Fruit fly (Drosophila melanogaster) whole organism: ENCODE data around the gene CG10516.

Experiments
- CG8478 ChIP-seq: fragments of >200 bp; optimal IDR thresholded peaks from 2 replicates; lab custom pipeline; 2018; ENCODE audit warnings: inconsistent platforms
- Dll ChIP-seq: fragments of >200 bp; optimal IDR thresholded peaks from 2 replicates; lab custom pipeline; 2017
- EcR ChIP-seq, 2 experiments: fragments of >200 bp; optimal IDR thresholded peaks; 2 replicates each; lab custom pipeline; 2017; ENCODE audit warnings: missing biosample characterization in 2 of 2, missing genetic modification characterization in 2 of 2, missing genetic modification reagents in 2 of 2
- pan ChIP-seq: fragments of >200 bp; optimal IDR thresholded peaks from 2 replicates; lab custom pipeline; 2017
- psq ChIP-seq: fragments of >200 bp; optimal IDR thresholded peaks from 2 replicates; lab custom pipeline; 2017
- usp ChIP-seq: fragments of >200 bp; optimal IDR thresholded peaks from 2 replicates; lab custom pipeline; 2017; ENCODE audit warnings: missing biosample characterization, missing genetic modification characterization, mixed read lengths

CG10516 gene

DNA sequence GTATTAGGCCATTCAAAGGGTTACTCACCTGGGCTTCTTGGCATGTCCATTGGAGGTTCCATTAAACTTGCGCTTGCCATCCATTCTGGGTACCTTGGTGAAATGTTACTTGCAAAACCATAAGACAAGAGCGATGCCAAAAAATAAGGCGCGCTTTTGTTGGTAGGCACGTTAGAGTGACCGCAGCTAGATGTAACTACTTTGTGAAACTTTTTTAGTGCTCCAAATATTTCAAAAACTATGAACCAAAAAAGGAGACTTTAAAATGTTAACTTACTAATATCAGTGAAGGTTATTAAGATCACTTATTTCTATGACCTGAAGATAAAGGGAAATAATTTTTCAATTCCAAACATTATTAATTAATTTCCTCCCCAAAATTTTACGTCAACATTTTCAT is 19.6 kb downstream of the CG10516 start, which contains the start of gene PolD1:
TSS of gene PolD1 (minus strand) at position 181 of the 400 bp plus-strand sequence.
- no peak for TF ChIP-seq EcR (GFP tag; optimal IDR thresholded peaks at IDR 0.05; lab: Kevin White, UChicago)
- no peak for TF ChIP-seq Dll
- no peak for TF ChIP-seq pan (lab: Kevin White, UChicago)
- no peak for TF ChIP-seq usp (GFP tag; lab: Kevin White, UChicago)
- TF ChIP-seq psq (lab: Kevin White, UChicago): no peak
- TF ChIP-seq CG8478 (lab: Kevin White, UChicago): no peak

DNA sequence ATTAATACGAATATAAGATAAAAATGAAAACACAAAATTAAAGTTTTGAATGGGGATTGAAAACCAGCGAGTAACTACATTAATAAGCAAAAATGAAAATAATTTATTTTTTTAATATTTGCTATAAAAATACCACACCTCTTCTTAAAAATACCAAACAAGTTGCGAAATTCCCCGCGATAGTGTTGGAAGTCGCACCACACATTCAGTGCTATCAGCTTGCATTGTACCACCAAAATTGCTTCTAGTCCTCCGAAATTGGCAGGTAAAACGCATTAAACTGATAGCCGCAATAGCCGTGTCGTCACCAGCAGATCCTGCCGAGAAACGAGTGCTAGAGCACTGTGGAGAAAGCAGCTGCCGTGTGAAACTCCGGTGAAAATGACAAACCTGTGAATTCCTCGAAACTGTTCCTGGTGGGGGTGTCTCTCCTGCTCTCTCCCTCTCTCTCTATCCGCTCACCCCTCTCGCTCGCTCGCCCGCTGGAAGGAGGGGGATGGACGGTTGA is 20.1 kb downstream of the CG10516 start, which contains the start of gene Hip14:
TSS of gene Hip14 (plus strand) at position 198 of the 508 bp plus-strand sequence.
- no peak for TF ChIP-seq psq (lab: Kevin White, UChicago)
- TF ChIP-seq CG8478 (lab: Kevin White, UChicago): no peak
- no peak for TF ChIP-seq pan (lab: Kevin White, UChicago)
- no peak for TF ChIP-seq Dll
- TF ChIP-seq usp (GFP tag; lab: Kevin White, UChicago): no peak
- no peak for TF ChIP-seq EcR (GFP tag; optimal IDR thresholded peaks at IDR 0.05; lab: Kevin White, UChicago)

DNA sequence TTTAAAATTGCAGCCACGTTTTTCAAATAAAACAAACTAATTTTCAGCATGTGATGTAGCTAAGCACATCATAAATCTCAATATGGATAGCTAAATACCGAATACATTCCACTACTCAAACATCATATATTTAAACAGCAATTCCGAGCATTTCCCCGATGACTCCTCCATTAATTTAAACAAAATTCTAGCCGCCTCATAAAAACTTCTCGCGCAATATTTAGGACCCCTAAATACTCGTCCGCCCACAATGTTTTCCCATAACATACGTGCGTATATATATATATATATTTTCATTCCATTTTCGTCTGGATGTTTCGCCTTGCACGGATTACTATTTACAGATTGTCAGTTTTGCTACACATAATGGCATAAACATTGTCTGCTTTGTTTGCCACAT is 28.0 kb downstream of the CG10516 start:
- TF ChIP-seq Dll (no peak), CG8478 (lab: Kevin White, UChicago) (no peak), usp (GFP tag; lab: Kevin White, UChicago) (no peak), EcR (GFP tag; optimal IDR thresholded peaks at IDR 0.05; lab: Kevin White, UChicago) (no peak), pan (lab: Kevin White, UChicago) (no peak), psq (lab: Kevin White, UChicago) (no peak)

DNA sequence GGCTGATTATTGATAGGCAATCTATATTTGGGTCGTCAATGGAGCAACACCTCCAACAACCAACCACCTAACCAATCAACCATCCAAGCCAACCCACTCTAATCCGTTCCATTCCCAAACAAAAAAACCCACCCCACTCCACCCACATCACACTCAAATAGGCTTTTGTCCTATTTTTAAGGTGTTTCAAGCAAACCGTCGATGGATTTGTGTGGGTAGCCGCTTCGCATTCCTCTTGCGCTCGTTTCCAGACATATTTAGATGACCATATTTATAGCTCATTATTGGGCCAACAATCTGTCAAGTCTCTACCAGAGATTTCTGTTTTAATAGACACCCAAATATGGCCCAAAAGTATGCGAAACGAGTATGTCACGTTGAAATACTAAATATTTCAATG is 30.2 kb downstream of the CG10516 start:
- TF ChIP-seq Dll (no peak), usp (GFP tag; lab: Kevin White, UChicago) (no peak)

DNA sequence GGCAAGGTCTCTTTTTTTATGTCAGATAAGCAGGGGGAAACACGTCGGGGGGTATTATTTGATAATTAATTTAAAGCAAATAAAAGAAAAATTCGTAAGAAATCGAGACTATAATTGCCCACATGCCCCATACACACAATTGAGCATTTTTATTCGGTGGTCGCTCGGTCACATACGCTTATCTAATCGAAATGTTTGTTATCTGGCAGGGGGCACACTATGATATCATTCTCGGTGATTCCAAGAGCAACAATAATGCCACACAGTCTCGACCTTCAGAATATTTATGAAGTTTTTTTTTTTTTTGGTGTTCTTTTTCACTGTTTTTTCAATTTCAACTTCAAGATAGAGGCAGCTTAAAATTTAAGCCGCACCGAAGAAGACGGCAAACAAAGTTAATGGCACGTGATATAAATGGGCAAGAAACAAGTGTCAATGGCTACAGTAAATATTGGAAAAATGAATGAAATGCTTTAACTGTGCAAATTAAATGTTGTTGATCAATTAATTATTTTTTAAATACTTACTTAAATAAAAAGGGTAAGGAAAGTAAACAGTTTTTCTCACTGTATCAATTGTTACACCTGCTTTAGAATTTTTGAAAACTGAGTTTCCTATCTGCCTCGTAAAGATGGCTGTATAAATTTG is 31.5 kb downstream of the CG10516 start:
- TF ChIP-seq EcR (GFP tag; optimal IDR thresholded peaks at IDR 0.05; lab: Kevin White, UChicago) (no peak), Dll (no peak), pan (lab: Kevin White, UChicago) (no peak), usp (GFP tag; lab: Kevin White, UChicago) (no peak)

DNA sequence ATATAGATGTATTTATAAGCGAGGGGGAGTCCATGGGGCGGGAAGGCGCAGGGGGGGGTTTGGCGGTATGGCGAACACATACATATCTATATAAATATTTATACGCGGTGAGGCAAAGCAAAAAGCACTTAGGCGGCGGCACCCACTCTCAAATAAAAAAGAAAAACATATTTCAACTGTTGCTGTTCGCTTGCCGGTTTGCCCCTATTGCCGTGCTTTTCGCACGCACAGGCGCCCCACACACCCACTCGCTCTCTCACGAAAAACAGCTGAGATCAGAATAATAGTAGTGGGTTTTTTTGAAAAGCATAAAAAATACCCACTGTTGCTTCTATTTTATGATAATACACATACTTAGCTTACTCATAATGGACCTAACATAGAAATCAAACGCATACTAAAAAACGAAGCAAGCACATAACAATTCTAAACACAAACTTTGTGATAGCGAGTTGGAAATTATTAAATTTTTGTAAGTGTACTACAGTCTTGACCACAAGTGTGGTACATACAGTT is 33.2 kb downstream of the CG10516 start:
- no peak for TF ChIP-seq usp (GFP tag; lab: Kevin White, UChicago)
- TF ChIP-seq pan (lab: Kevin White, UChicago): no peak
- TF ChIP-seq CG8478 (lab: Kevin White, UChicago): no peak
- no peak for TF ChIP-seq EcR (GFP tag; optimal IDR thresholded peaks at IDR 0.05; lab: Kevin White, UChicago)
- no peak for TF ChIP-seq psq (lab: Kevin White, UChicago)
- TF ChIP-seq Dll: no peak

DNA sequence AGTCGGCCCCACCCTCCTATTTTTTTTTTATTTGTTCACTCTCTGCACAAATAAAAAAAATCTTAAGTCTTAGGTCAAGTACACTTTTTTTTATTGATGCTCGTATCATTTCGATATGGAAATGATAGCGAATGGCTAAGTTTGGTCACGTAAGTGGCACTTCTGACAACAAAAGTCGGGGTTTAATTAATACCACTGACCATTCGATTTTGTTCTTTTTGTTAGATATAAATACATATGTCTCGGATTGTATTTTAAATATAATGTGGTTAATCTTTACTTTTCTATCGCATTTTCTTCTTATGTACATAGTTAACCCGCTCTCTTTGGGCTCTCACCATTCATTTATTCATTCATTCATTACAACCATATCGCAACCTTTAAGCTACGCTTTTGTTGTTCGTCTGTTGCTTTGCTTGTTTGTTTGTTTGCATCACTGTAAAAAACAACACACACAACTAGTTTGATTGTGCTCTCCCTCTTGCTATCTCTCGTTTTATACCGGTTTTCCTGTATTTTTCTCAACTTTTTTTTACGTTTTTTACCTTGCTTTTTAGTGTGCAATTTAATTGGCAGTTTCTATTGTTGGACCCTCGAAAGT is 34.2 kb downstream of the CG10516 start:
- TF ChIP-seq usp (GFP tag; lab: Kevin White, UChicago) (no peak), CG8478 (lab: Kevin White, UChicago) (no peak), pan (lab: Kevin White, UChicago) (no peak), EcR (GFP tag; optimal IDR thresholded peaks at IDR 0.05; lab: Kevin White, UChicago) (no peak), Dll (no peak), psq (lab: Kevin White, UChicago) (no peak)

DNA sequence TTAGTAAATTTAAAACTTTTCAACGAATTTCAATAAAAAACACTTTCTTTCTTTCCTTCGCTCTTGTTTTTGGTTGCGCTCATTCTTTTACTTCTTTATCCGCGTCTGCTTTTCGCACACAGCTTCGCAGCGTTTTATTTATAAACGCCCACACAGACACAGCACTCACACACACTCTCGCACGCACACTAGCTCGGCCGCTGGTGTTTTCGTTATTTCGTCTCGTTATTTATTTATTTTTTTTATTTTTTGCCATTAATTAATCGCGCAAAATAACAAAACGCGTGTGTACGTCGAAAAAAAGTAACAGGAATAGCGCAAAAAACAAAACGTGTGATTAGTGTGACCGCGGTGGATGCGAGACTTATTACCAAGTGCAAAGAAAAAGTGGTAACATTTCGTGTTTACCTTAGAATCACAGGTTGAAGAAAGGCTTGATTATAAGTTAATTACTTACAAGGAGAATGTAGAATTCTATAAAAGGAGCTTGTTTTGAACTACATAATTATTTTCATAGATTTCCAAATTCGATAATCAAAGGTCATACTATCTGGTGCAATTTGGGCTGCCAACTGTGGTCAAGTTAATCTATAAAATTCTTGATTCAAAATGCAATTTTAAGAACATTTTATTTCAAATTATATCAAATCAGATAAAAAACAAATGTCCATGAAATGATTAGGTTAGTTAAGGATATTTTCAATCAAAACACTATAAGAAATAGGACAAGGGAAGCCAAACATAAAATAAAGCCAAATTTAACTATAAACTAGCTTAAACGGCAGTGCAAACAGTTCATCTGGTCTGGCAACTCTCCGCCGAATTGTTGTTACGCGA is 36.6 kb downstream of the CG10516 start, which contains the start of the genes hzg and mRpS31:
TSS of gene hzg (minus strand) at position 336 of the 837 bp plus-strand sequence.
TSS of gene mRpS31 (plus strand) at position 793 of the 837 bp plus-strand sequence.
- TF ChIP-seq pan (lab: Kevin White, UChicago): no peak
- no peak for TF ChIP-seq Dll
- TF ChIP-seq usp (GFP tag; lab: Kevin White, UChicago): no peak
- TF ChIP-seq EcR (GFP tag; optimal IDR thresholded peaks at IDR 0.05; lab: Kevin White, UChicago): no peak
- TF ChIP-seq CG8478 (lab: Kevin White, UChicago): no peak
- no peak for TF ChIP-seq psq (lab: Kevin White, UChicago)

DNA sequence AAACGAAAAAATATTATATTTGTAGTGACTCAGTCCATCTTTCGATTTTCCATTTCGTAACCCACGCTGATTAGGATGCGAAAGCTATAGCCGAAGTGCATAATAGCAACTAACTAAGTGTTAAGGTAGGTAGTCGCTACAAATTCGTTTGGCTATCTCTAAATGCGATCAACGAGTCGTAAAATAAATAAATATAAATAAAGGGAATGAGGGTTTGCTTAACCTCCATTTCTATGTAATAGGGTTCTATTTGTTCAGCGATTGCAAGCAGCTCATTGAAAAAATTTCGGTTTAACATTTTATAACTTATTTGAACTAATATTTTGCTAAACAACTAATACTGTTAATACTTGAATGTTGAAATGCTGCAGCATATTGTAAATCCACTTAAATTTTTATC is 42.2 kb downstream of the CG10516 start:
- TF ChIP-seq psq (lab: Kevin White, UChicago) (no peak), EcR (GFP tag; optimal IDR thresholded peaks at IDR 0.05; lab: Kevin White, UChicago) (no peak), usp (GFP tag; lab: Kevin White, UChicago) (no peak), CG8478 (lab: Kevin White, UChicago) (no peak), pan (lab: Kevin White, UChicago) (no peak), Dll (no peak)

DNA sequence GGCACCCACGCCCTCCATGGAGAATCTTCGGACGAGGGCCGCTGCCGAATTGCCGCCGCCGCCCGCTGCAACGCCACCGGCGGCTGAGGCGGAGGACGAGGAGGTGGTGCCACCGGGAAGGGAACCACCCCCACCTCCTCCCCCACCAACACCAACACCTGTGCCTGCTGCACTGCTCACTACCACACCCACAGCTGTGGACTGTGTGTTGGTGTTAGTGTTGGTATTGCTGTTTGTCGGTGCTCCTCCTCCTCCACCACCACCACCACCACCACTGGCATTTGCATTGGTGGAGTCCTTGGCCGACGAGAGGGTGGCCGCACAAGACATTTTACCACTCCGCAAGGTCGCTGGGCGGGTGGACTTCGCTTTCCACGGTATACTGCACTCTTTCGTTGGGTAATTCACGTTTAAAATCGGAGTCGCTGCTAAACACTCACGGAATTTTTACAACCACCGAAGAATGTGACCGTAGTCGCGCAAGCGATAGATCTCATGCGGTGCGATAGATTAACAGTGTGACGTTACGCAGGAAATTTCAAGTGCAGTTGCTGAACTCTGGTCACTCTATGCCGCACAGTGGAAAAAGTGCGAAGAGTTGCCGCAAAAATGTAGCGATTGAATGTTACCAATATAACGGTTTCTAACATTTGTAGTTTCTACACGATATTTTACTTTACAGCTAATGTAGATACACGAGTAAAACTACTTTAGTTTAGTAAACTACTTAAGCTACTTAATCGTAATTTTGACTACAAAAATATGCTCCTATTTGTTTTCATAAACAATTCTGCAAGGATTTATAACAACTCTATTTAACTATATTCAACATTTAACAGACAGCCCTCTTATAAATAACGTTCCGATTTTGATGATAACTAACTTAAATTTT is 43.6 kb downstream of the CG10516 start, which contains the start of gene mib1:
TSS of gene mib1 (minus strand) at position 494 of the 892 bp plus-strand sequence.
- TF ChIP-seq CG8478 (lab: Kevin White, UChicago) (peak; percentile 3), Dll (no peak)
